Worm (Caenorhabditis elegans) whole organism, L3 larva: ENCODE measurements around the gene C09G9.3.

Experiments
- elt-3 ChIP-seq, 3 experiments: fragments of 150-350 bp in 1 of 3; sonication (generic microtip) in 2 of 3; optimal IDR thresholded peaks; 2 replicates in 2 of 3; 4 replicates in 1 of 3; lab custom pipeline; 2014 to 2017; ENCODE audit warnings: missing biosample characterization in 3 of 3, missing genetic modification characterization in 3 of 3
- fkh-10 ChIP-seq: sonication (generic microtip); optimal IDR thresholded peaks from 2 replicates; lab custom pipeline; 2017; ENCODE audit warnings: missing biosample characterization, missing genetic modification reagents, missing genetic modification characterization
- hmg-11 ChIP-seq: sonication (generic microtip); optimal IDR thresholded peaks from 2 replicates; lab custom pipeline; 2016; ENCODE audit warnings: missing genetic modification characterization, missing compliant biosample characterization
- lin-15B ChIP-seq: fragments of 150-350 bp; optimal IDR thresholded peaks from 2 replicates; lab custom pipeline; 2014; ENCODE audit warnings: missing biosample characterization, missing genetic modification characterization
- mdl-1 ChIP-seq: fragments of 150-350 bp; optimal IDR thresholded peaks from 2 replicates; lab custom pipeline; 2014; ENCODE audit warnings: missing biosample characterization, missing genetic modification characterization
- nhr-237 ChIP-seq: fragments of 150-350 bp; optimal IDR thresholded peaks from 2 replicates; lab custom pipeline; 2014; ENCODE audit warnings: missing biosample characterization, missing genetic modification characterization
- pha-4 ChIP-seq: fragments of 150-350 bp; optimal IDR thresholded peaks from 2 replicates; lab custom pipeline; 2014; ENCODE audit warnings: missing biosample characterization, missing genetic modification reagents, missing genetic modification characterization
- pqm-1 ChIP-seq: fragments of 150-350 bp; optimal IDR thresholded peaks from 2 replicates; lab custom pipeline; 2017; ENCODE audit warnings: missing biosample characterization, missing genetic modification characterization, inconsistent platforms
- snpc-4 ChIP-seq: fragments of 150-350 bp; optimal IDR thresholded peaks from 2 replicates; lab custom pipeline; 2014; ENCODE audit warnings: missing biosample characterization, missing genetic modification characterization
- ztf-4 ChIP-seq: fragments of 150-350 bp; optimal IDR thresholded peaks from 2 replicates; lab custom pipeline; 2014; ENCODE audit warnings: missing biosample characterization, missing genetic modification characterization

C09G9.3 gene

DNA sequence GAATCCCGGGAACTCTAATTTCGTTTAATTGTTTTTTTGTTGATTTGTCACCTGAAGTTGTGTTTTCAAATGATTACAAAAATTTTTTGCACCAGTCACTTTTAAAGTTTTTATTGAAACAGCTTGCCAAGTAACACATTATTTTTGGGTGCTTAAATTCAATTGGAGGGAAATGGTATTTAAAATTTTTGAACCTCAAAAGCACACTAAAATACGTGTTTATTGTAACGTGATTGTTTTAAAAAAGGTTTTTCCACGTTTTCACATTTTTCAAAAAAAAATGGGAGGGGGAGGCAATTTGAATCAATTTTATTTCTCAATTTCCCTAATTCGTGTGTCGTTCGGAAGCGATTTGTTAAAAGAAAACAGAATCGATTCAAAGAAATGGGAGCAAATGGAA lies 51.7 kb downstream of the C09G9.3 start, which contains the start of gene T28C6.5:
Gene T28C6.5, plus strand, starts transcription at position 301 of the 400 bp plus-strand sequence.
- TF ChIP-seq fkh-10 = no peak
- TF ChIP-seq elt-3 (tag; optimal IDR thresholded peaks at IDR 0.05; lab: Kevin White, UChicago) = no peak
- no peak for TF ChIP-seq mdl-1 (tag; lab: Kevin White, UChicago)
- TF ChIP-seq, all 47 proteins: peak for 0

DNA sequence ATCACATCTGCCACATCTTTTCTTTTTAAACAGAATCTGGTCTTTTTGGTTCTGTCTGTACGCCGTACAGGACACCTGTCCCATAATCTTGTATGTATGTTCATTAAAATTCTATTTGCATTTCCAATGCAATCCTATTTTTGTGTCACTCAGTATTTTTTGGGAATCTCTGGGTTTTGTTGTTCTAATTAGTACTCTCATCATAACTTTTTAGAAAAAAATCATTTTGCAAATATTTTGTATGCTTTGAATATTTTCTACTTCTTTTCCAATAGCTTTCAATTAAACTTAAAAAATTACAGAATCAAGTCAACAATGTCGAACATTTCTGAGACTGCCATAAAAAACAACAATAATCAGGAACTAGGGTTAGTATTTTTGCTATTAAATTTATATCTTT lies 52.8 kb downstream of the C09G9.3 start, which contains the start of gene T28C6.3:
Gene T28C6.3, plus strand, starts transcription at position 301 of the 400 bp plus-strand sequence.
- TF ChIP-seq pha-4 (no peak), snpc-4 (no peak), mdl-1 (tag; lab: Kevin White, UChicago) (no peak), hmg-11 (tag; lab: Kevin White, UChicago) (no peak), ztf-4 (tag; lab: Kevin White, UChicago) (no peak), nhr-237 (tag; lab: Kevin White, UChicago) (no peak), elt-3 (tag; optimal IDR thresholded peaks at IDR 0.05; lab: Kevin White, UChicago) (no peak), pqm-1 (tag; lab: Kevin White, UChicago) (no peak), lin-15B (tag; lab: Kevin White, UChicago) (no peak)
